Worm (Caenorhabditis elegans) whole organism, midembryonic: Measurements from ENCODE around the gene nlp-68.

Source experiments
- T22C8.4 ChIP-seq: fragments of 200-800 bp; sonication (Bioruptor generic); IDR thresholded peaks from 2 replicates; pipeline ENCODE4 v1.3.6; 2022; ENCODE audit warnings: missing genetic modification characterization, missing compliant biosample characterization
- cog-1 ChIP-seq: sonication (generic microtip); optimal IDR thresholded peaks from 2 replicates; lab custom pipeline; 2016; ENCODE audit warnings: missing genetic modification characterization, missing compliant biosample characterization
- flt-1 ChIP-seq: fragments of 200-800 bp; sonication (Bioruptor generic); IDR thresholded peaks from 2 replicates; pipeline ENCODE4 v1.3.6; 2022; ENCODE audit warnings: missing genetic modification characterization, missing compliant biosample characterization
- klf-2 ChIP-seq: fragments of 200-800 bp; sonication (Bioruptor generic); conservative IDR thresholded peaks from 2 replicates; pipeline ENCODE4 v1.3.6; 2022; ENCODE audit warnings: missing genetic modification reagents, missing genetic modification characterization, missing compliant biosample characterization
- med-1 ChIP-seq: sonication (generic microtip); optimal IDR thresholded peaks from 2 replicates; lab custom pipeline; 2017; ENCODE audit warnings: missing genetic modification characterization, mild to moderate bottlenecking, missing compliant biosample characterization, antibody characterized with exemption, missing genetic modification reagents; ENCODE audit not compliant: insufficient read depth
- ref-1 ChIP-seq: fragments of 200-800 bp; sonication (Bioruptor generic); conservative IDR thresholded peaks from 2 replicates; pipeline ENCODE4 v1.3.6; 2022; ENCODE audit warnings: missing genetic modification reagents, missing genetic modification characterization, missing compliant biosample characterization
- tab-1 ChIP-seq: fragments of 200-800 bp; sonication (Bioruptor generic); IDR thresholded peaks from 2 replicates; pipeline ENCODE4 v1.3.6; 2022; ENCODE audit warnings: missing genetic modification characterization, missing compliant biosample characterization
- ztf-23 ChIP-seq: fragments of 200-800 bp; sonication (Bioruptor generic); IDR thresholded peaks from 2 replicates; pipeline ENCODE4 v1.3.6; 2022; ENCODE audit warnings: missing genetic modification reagents, missing genetic modification characterization, missing compliant biosample characterization
- ztf-29 ChIP-seq: fragments of 200-800 bp; sonication (Bioruptor generic); IDR thresholded peaks from 2 replicates; pipeline ENCODE4 v1.3.6; 2022; ENCODE audit warnings: missing genetic modification reagents, missing genetic modification characterization, missing compliant biosample characterization

The nlp-68 gene

ce11 chrIII:10527446-10527845 is 11.5 kb downstream of the nlp-68 start:
- no peak for TF ChIP-seq tab-1 (GFP tag; lab: Robert Waterston, UW)
- TF ChIP-seq cog-1 = no peak
- TF ChIP-seq T22C8.4 (GFP tag; lab: Robert Waterston, UW) = no peak
- TF ChIP-seq ztf-29 (GFP tag; lab: Robert Waterston, UW) = no peak
- no peak for TF ChIP-seq med-1 (GFP tag; lab: Kevin White, UChicago)
- no peak for TF ChIP-seq ref-1
- no peak for TF ChIP-seq ztf-23
- TF ChIP-seq klf-2 (GFP tag; lab: Robert Waterston, UW) = no peak
- TF ChIP-seq flt-1 (GFP tag; lab: Robert Waterston, UW) = no peak

- TF ChIP-seq flt-1 (GFP tag; lab: Robert Waterston, UW) = no peak
- no peak for TF ChIP-seq med-1 (GFP tag; lab: Kevin White, UChicago)
- TF ChIP-seq klf-2 (GFP tag; lab: Robert Waterston, UW) = no peak
- TF ChIP-seq ztf-29 (GFP tag; lab: Robert Waterston, UW) = no peak
- TF ChIP-seq cog-1 = no peak
- TF ChIP-seq T22C8.4 (GFP tag; lab: Robert Waterston, UW) = no peak
- no peak for TF ChIP-seq ref-1
- no peak for TF ChIP-seq tab-1 (GFP tag; lab: Robert Waterston, UW)
- TF ChIP-seq ztf-23 = no peak
Measured at ce11 chrIII:10525927-10526326, 13.0 kb downstream of the nlp-68 start.

- no peak for TF ChIP-seq ztf-29 (GFP tag; lab: Robert Waterston, UW)
- no peak for TF ChIP-seq klf-2 (GFP tag; lab: Robert Waterston, UW)
- no peak for TF ChIP-seq med-1 (GFP tag; lab: Kevin White, UChicago)
- no peak for TF ChIP-seq ztf-23
- TF ChIP-seq cog-1 = no peak
- no peak for TF ChIP-seq ref-1
- TF ChIP-seq tab-1 (GFP tag; lab: Robert Waterston, UW) = no peak
- TF ChIP-seq flt-1 (GFP tag; lab: Robert Waterston, UW) = no peak
- no peak for TF ChIP-seq T22C8.4 (GFP tag; lab: Robert Waterston, UW)
Measured at ce11 chrIII:10524823-10525222, 14.1 kb downstream of the nlp-68 start.

- TF ChIP-seq ztf-29 (GFP tag; lab: Robert Waterston, UW) = no peak
- TF ChIP-seq T22C8.4 (GFP tag; lab: Robert Waterston, UW) = no peak
- no peak for TF ChIP-seq tab-1 (GFP tag; lab: Robert Waterston, UW)
- no peak for TF ChIP-seq ref-1
- no peak for TF ChIP-seq klf-2 (GFP tag; lab: Robert Waterston, UW)
- no peak for TF ChIP-seq cog-1
- no peak for TF ChIP-seq flt-1 (GFP tag; lab: Robert Waterston, UW)
- TF ChIP-seq med-1 (GFP tag; lab: Kevin White, UChicago) = no peak
- TF ChIP-seq ztf-23 = no peak
Measured at ce11 chrIII:10523025-10523424, 15.9 kb downstream of the nlp-68 start.

- TF ChIP-seq cog-1 (no peak), T22C8.4 (GFP tag; lab: Robert Waterston, UW) (no peak), flt-1 (GFP tag; lab: Robert Waterston, UW) (no peak), klf-2 (GFP tag; lab: Robert Waterston, UW) (no peak), ref-1 (no peak), ztf-29 (GFP tag; lab: Robert Waterston, UW) (peak; percentile 14; the same call in 1 of the 2 replicates), tab-1 (GFP tag; lab: Robert Waterston, UW) (no peak), ztf-23 (no peak)
Measured at ce11 chrIII:10521219-10521618, 17.7 kb downstream of the nlp-68 start.

ce11 chrIII:10520523-10520922 is 18.4 kb downstream of the nlp-68 start, which contains the start of gene unc-49:
unc-49 (plus strand) TSS chrIII:10520762.
- TF ChIP-seq ztf-23 (no peak), cog-1 (no peak), klf-2 (GFP tag; lab: Robert Waterston, UW) (no peak), T22C8.4 (GFP tag; lab: Robert Waterston, UW) (no peak), tab-1 (GFP tag; lab: Robert Waterston, UW) (no peak), ref-1 (no peak), flt-1 (GFP tag; lab: Robert Waterston, UW) (no peak), ztf-29 (GFP tag; lab: Robert Waterston, UW) (no peak), med-1 (GFP tag; lab: Kevin White, UChicago) (no peak)

ce11 chrIII:10519615-10520014 is 19.3 kb downstream of the nlp-68 start:
- TF ChIP-seq ztf-23 (no peak), klf-2 (GFP tag; lab: Robert Waterston, UW) (no peak), T22C8.4 (GFP tag; lab: Robert Waterston, UW) (no peak), ref-1 (no peak)

ce11 chrIII:10518884-10519283 is 20.1 kb downstream of the nlp-68 start:
- TF ChIP-seq klf-2 (GFP tag; lab: Robert Waterston, UW) (no peak), flt-1 (GFP tag; lab: Robert Waterston, UW) (no peak), med-1 (GFP tag; lab: Kevin White, UChicago) (no peak), ztf-23 (no peak), T22C8.4 (GFP tag; lab: Robert Waterston, UW) (no peak), cog-1 (no peak), tab-1 (GFP tag; lab: Robert Waterston, UW) (no peak), ztf-29 (GFP tag; lab: Robert Waterston, UW) (no peak), ref-1 (no peak)

- TF ChIP-seq ztf-23 (no peak), cog-1 (no peak), ref-1 (no peak), flt-1 (GFP tag; lab: Robert Waterston, UW) (no peak), T22C8.4 (GFP tag; lab: Robert Waterston, UW) (no peak), klf-2 (GFP tag; lab: Robert Waterston, UW) (no peak), med-1 (GFP tag; lab: Kevin White, UChicago) (no peak), ztf-29 (GFP tag; lab: Robert Waterston, UW) (no peak), tab-1 (GFP tag; lab: Robert Waterston, UW) (no peak)
Measured at ce11 chrIII:10515751-10516150, 23.2 kb downstream of the nlp-68 start.

- TF ChIP-seq ref-1 = no peak
- no peak for TF ChIP-seq flt-1 (GFP tag; lab: Robert Waterston, UW)
- TF ChIP-seq T22C8.4 (GFP tag; lab: Robert Waterston, UW) = no peak
- no peak for TF ChIP-seq ztf-29 (GFP tag; lab: Robert Waterston, UW)
- TF ChIP-seq cog-1 = no peak
- no peak for TF ChIP-seq ztf-23
- no peak for TF ChIP-seq tab-1 (GFP tag; lab: Robert Waterston, UW)
- TF ChIP-seq klf-2 (GFP tag; lab: Robert Waterston, UW) = no peak
- no peak for TF ChIP-seq med-1 (GFP tag; lab: Kevin White, UChicago)
Measured at ce11 chrIII:10512570-10512969, 26.4 kb downstream of the nlp-68 start.
